Fruit fly (Drosophila melanogaster) whole organism, prepupa: Measurements from ENCODE around the gene CG32017.

Source experiments
- Blimp-1 ChIP-seq: fragments of 200-800 bp; sonication (Bioruptor generic); optimal IDR thresholded peaks from 3 replicates; lab custom pipeline; 2017; ENCODE audit warnings: missing biosample characterization, missing genetic modification characterization, mild to moderate bottlenecking, moderate library complexity, missing genetic modification reagents
- Met ChIP-seq: fragments of 200-800 bp; sonication (Bioruptor generic); optimal IDR thresholded peaks from 3 replicates; lab custom pipeline; 2016; ENCODE audit warnings: missing biosample characterization, missing genetic modification characterization
- OdsH ChIP-seq: fragments of 200-800 bp; sonication (Bioruptor generic); optimal IDR thresholded peaks from 3 replicates; lab custom pipeline; 2016; ENCODE audit warnings: missing biosample characterization, missing genetic modification characterization
- achi ChIP-seq: fragments of 200-800 bp; sonication (Bioruptor generic); optimal IDR thresholded peaks from 3 replicates; lab custom pipeline; 2016; ENCODE audit warnings: missing biosample characterization, missing genetic modification characterization
- acj6 ChIP-seq: fragments of 200-800 bp; sonication (Bioruptor generic); optimal IDR thresholded peaks from 3 replicates; lab custom pipeline; 2016; ENCODE audit warnings: missing biosample characterization, missing genetic modification characterization
- cyc ChIP-seq: fragments of 200-800 bp; sonication (Bioruptor generic); optimal IDR thresholded peaks from 3 replicates; lab custom pipeline; 2016; ENCODE audit warnings: missing biosample characterization, missing genetic modification characterization
- dac ChIP-seq: fragments of 200-800 bp; sonication (Bioruptor generic); optimal IDR thresholded peaks from 2 replicates; lab custom pipeline; 2017; ENCODE audit warnings: missing biosample characterization, mild to moderate bottlenecking, missing genetic modification characterization
- esn ChIP-seq: fragments of 200-800 bp; sonication (Bioruptor generic); optimal IDR thresholded peaks from 2 replicates; lab custom pipeline; 2016; ENCODE audit warnings: missing biosample characterization, mild to moderate bottlenecking, missing genetic modification characterization, moderate library complexity
- svp ChIP-seq: fragments of 200-800 bp; sonication (Bioruptor generic); peaks from one replicate; lab custom pipeline; 2016; ENCODE audit warnings: missing biosample characterization, missing genetic modification characterization
- topi ChIP-seq: fragments of 200-800 bp; sonication (Bioruptor generic); optimal IDR thresholded peaks from 3 replicates; lab custom pipeline; 2016; ENCODE audit warnings: missing biosample characterization, missing genetic modification characterization

dm6 chr4:1182809-1183208, 20.9 kb upstream of the CG32017 start:
- TF ChIP-seq svp (GFP tag; lab: Kevin White, UChicago) = no peak
- TF ChIP-seq esn (GFP tag; lab: Kevin White, UChicago) = no peak
- TF ChIP-seq topi = no peak
- no peak for TF ChIP-seq achi (GFP tag; lab: Kevin White, UChicago)
- TF ChIP-seq Blimp-1 (GFP tag; lab: Kevin White, UChicago) = no peak
- TF ChIP-seq acj6 (GFP tag; lab: Kevin White, UChicago) = no peak
- TF ChIP-seq OdsH = no peak
- no peak for TF ChIP-seq Met (GFP tag; lab: Kevin White, UChicago)
- no peak for TF ChIP-seq cyc
- no peak for TF ChIP-seq dac (GFP tag; lab: Kevin White, UChicago)
